Worm (Caenorhabditis elegans) whole organism, early embryonic: Measurements from ENCODE around the gene F28F5.6.

Experiments
- F13C5.2 ChIP-seq: sonication (generic microtip); optimal IDR thresholded peaks from 2 replicates; lab custom pipeline; 2017; ENCODE audit warnings: mild to moderate bottlenecking, missing genetic modification characterization, inconsistent platforms, missing compliant biosample characterization
- aly-1 ChIP-seq: sonication (generic microtip); optimal IDR thresholded peaks from 2 replicates; lab custom pipeline; 2016; ENCODE audit warnings: missing genetic modification characterization, missing compliant biosample characterization
- ama-1 ChIP-seq: fragments of 150-350 bp; optimal IDR thresholded peaks from 2 replicates; lab custom pipeline; 2014
- flt-1 ChIP-seq: fragments of 200-800 bp; sonication (Bioruptor generic); IDR thresholded peaks from 2 replicates; pipeline ENCODE4 v1.3.6; 2022; ENCODE audit warnings: missing genetic modification characterization, missing compliant biosample characterization
- hmbx-1 ChIP-seq: sonication (generic microtip); optimal IDR thresholded peaks from 2 replicates; lab custom pipeline; 2016; ENCODE audit warnings: mild to moderate bottlenecking, missing genetic modification characterization, missing compliant biosample characterization
- pes-1 ChIP-seq: fragments of 200-800 bp; sonication (Bioruptor generic); IDR thresholded peaks from 2 replicates; pipeline ENCODE4 v1.3.6; 2022; ENCODE audit warnings: missing genetic modification reagents, missing genetic modification characterization, missing compliant biosample characterization
- scrt-1 ChIP-seq: fragments of 200-800 bp; sonication (Bioruptor generic); IDR thresholded peaks from 2 replicates; pipeline ENCODE4 v1.3.6; 2022; ENCODE audit warnings: missing genetic modification characterization, missing compliant biosample characterization
- tbx-11 ChIP-seq: fragments of 200-800 bp; sonication (Bioruptor generic); IDR thresholded peaks from 2 replicates; pipeline ENCODE4 v1.3.6; 2022; ENCODE audit warnings: missing genetic modification characterization, missing compliant biosample characterization
- tbx-37 ChIP-seq: fragments of 200-800 bp; sonication (Bioruptor generic); conservative IDR thresholded peaks from 2 replicates; pipeline ENCODE4 v1.3.6; 2022; ENCODE audit warnings: missing genetic modification reagents, missing genetic modification characterization, missing compliant biosample characterization

DNA sequence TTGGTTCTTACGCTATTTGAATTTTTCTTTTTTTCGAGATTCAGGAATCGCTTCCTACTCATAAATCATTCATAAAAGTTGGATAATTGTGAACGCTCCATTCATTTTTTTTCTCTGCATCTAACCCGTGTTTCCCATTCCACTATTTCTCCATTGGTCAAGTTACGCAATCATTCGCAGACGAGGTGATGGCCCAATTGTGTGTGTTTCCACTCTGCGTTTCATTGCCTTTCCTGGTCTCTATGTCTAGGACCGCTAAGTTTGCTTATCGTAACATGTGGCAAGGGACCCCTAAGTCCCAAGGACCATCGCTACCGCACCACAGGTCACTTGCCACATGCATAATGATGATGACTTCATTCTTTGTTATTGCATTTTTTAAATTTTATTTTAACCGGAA is 7.0 kb upstream of the F28F5.6 start:
- TF ChIP-seq aly-1 (tag; lab: Kevin White, UChicago) (no peak), F13C5.2 (tag; lab: Kevin White, UChicago) (no peak), hmbx-1 (tag; lab: Kevin White, UChicago) (no peak), flt-1 (no peak), pes-1 (GFP tag; lab: Robert Waterston, UW) (no peak), ama-1 (no peak), tbx-37 (GFP tag; lab: Robert Waterston, UW) (no peak), tbx-11 (no peak), scrt-1 (no peak)
